Worm (Caenorhabditis elegans) whole organism, L4/young adult: ENCODE data around the gene H03G16.6.

ENCODE experiments used
- W03F9.2 ChIP-seq: fragments of 150-350 bp; optimal IDR thresholded peaks from 2 replicates; lab custom pipeline; 2014; ENCODE audit warnings: missing biosample characterization, missing genetic modification characterization
- dao-5 ChIP-seq: sonication (generic microtip); optimal IDR thresholded peaks from 2 replicates; lab custom pipeline; 2016; ENCODE audit warnings: missing genotype, missing genetic modification characterization, moderate library complexity, missing compliant biosample characterization
- him-1 ChIP-seq: sonication (generic microtip); optimal IDR thresholded peaks from 2 replicates; lab custom pipeline; 2016; ENCODE audit warnings: missing genotype, missing genetic modification reagents, missing genetic modification characterization, missing compliant biosample characterization

- TF ChIP-seq dao-5 (tag; lab: Kevin White, UChicago) (no peak), him-1 (no peak), W03F9.2 (no peak)
These were observed 24.5 kb upstream of the H03G16.6 start for ce11 chrX:15027997-15028396.
